Worm (Caenorhabditis elegans) whole organism, L4/young adult: ENCODE data around the gene odr-4.

Experiments
- dao-5 ChIP-seq: sonication (generic microtip); optimal IDR thresholded peaks from 2 replicates; lab custom pipeline; 2016; ENCODE audit warnings: missing genotype, missing genetic modification characterization, moderate library complexity, missing compliant biosample characterization
- him-1 ChIP-seq: sonication (generic microtip); optimal IDR thresholded peaks from 2 replicates; lab custom pipeline; 2016; ENCODE audit warnings: missing genotype, missing genetic modification reagents, missing genetic modification characterization, missing compliant biosample characterization

ce11 chrIII:6736971-6737370 is 6.4 kb downstream of the odr-4 start, which contains the start of gene K07E12.2:
- TF ChIP-seq dao-5 (tag; lab: Kevin White, UChicago) (no peak), him-1 (no peak)
